Worm (Caenorhabditis elegans) whole organism, late embryonic: ENCODE data around the gene Y73C8C.3.

Source experiments
- C08G9.2 ChIP-seq: sonication (generic microtip); optimal IDR thresholded peaks from 2 replicates; lab custom pipeline; 2016; ENCODE audit warnings: mild to moderate bottlenecking, missing genetic modification characterization, moderate library complexity, missing compliant biosample characterization
- F13H6.1 ChIP-seq: sonication (generic microtip); optimal IDR thresholded peaks from 2 replicates; lab custom pipeline; 2016; ENCODE audit warnings: missing genetic modification characterization, missing compliant biosample characterization
- K02D7.2 ChIP-seq: sonication (generic microtip); optimal IDR thresholded peaks from 2 replicates; lab custom pipeline; 2017; ENCODE audit warnings: mild to moderate bottlenecking, missing genetic modification characterization, missing compliant biosample characterization
- Y22D7AL.16 ChIP-seq: sonication (generic microtip); optimal IDR thresholded peaks from 2 replicates; lab custom pipeline; 2016; ENCODE audit warnings: missing genetic modification characterization, missing compliant biosample characterization
- ahr-1 ChIP-seq: sonication (generic microtip); optimal IDR thresholded peaks from 2 replicates; lab custom pipeline; 2016; ENCODE audit warnings: missing genetic modification characterization, missing compliant biosample characterization
- ama-1 ChIP-seq: fragments of 150-350 bp; optimal IDR thresholded peaks from 2 replicates; lab custom pipeline; 2014
- ceh-14 ChIP-seq: sonication (generic microtip); optimal IDR thresholded peaks from 2 replicates; lab custom pipeline; 2016; ENCODE audit warnings: missing genotype, missing genetic modification characterization, missing compliant biosample characterization
- ceh-18 ChIP-seq: sonication (generic microtip); optimal IDR thresholded peaks from 2 replicates; lab custom pipeline; 2016; ENCODE audit warnings: missing genetic modification characterization, missing compliant biosample characterization
- ceh-24 ChIP-seq: sonication (generic microtip); optimal IDR thresholded peaks from 2 replicates; lab custom pipeline; 2016; ENCODE audit warnings: mild to moderate bottlenecking, missing genetic modification characterization, missing compliant biosample characterization
- ceh-34 ChIP-seq: sonication (generic microtip); optimal IDR thresholded peaks from 2 replicates; lab custom pipeline; 2016; ENCODE audit warnings: mild to moderate bottlenecking, missing genetic modification characterization, missing compliant biosample characterization
- ceh-48 ChIP-seq: sonication (generic microtip); optimal IDR thresholded peaks from 2 replicates; lab custom pipeline; 2016; ENCODE audit warnings: missing genetic modification characterization, inconsistent platforms, missing compliant biosample characterization
- ceh-9 ChIP-seq: sonication (generic microtip); optimal IDR thresholded peaks from 2 replicates; lab custom pipeline; 2016; ENCODE audit warnings: mild to moderate bottlenecking, missing genetic modification characterization, inconsistent platforms, missing compliant biosample characterization
- che-1 ChIP-seq: sonication (generic microtip); optimal IDR thresholded peaks from 2 replicates; lab custom pipeline; 2016; ENCODE audit warnings: mild to moderate bottlenecking, missing genetic modification characterization, missing compliant biosample characterization
- dmd-4 ChIP-seq: sonication (generic microtip); optimal IDR thresholded peaks from 2 replicates; lab custom pipeline; 2016; ENCODE audit warnings: borderline replicate concordance, missing genetic modification characterization, missing compliant biosample characterization
- dve-1 ChIP-seq: sonication (generic microtip); optimal IDR thresholded peaks from 2 replicates; lab custom pipeline; 2017; ENCODE audit warnings: antibody characterized with exemption, mild to moderate bottlenecking, missing genetic modification characterization, missing compliant biosample characterization
- eyg-1 ChIP-seq: sonication (generic microtip); optimal IDR thresholded peaks from 2 replicates; lab custom pipeline; 2016; ENCODE audit warnings: missing genotype, missing genetic modification characterization, missing compliant biosample characterization
- fax-1 ChIP-seq: sonication (generic microtip); optimal IDR thresholded peaks from 2 replicates; lab custom pipeline; 2016; ENCODE audit warnings: missing genotype, missing genetic modification characterization, missing compliant biosample characterization
- fkh-10 ChIP-seq: fragments of 150-350 bp; optimal IDR thresholded peaks from 2 replicates; lab custom pipeline; 2014; ENCODE audit warnings: missing biosample characterization, missing genetic modification reagents, missing genetic modification characterization
- fkh-6 ChIP-seq: sonication (generic microtip); optimal IDR thresholded peaks from 2 replicates; lab custom pipeline; 2016; ENCODE audit warnings: missing genetic modification characterization, missing compliant biosample characterization
- gmeb-2 ChIP-seq: sonication (generic microtip); optimal IDR thresholded peaks from 2 replicates; lab custom pipeline; 2016; ENCODE audit warnings: missing genetic modification characterization, inconsistent platforms, missing compliant biosample characterization
- lin-11 ChIP-seq: fragments of 200-800 bp; sonication (Bioruptor generic); optimal IDR thresholded peaks from 2 replicates; lab custom pipeline; 2018; ENCODE audit warnings: mild to moderate bottlenecking, missing genetic modification characterization, missing compliant biosample characterization
- madf-2 ChIP-seq: sonication (generic microtip); optimal IDR thresholded peaks from 2 replicates; lab custom pipeline; 2017; ENCODE audit warnings: missing genetic modification characterization, missing compliant biosample characterization
- mec-3 ChIP-seq: sonication (generic microtip); optimal IDR thresholded peaks from 2 replicates; lab custom pipeline; 2016; ENCODE audit warnings: borderline replicate concordance, missing genetic modification characterization, missing compliant biosample characterization
- nfya-1 ChIP-seq: sonication (generic microtip); optimal IDR thresholded peaks from 2 replicates; lab custom pipeline; 2017; ENCODE audit warnings: missing genetic modification characterization, mild to moderate bottlenecking, missing compliant biosample characterization, antibody characterized with exemption, moderate library complexity
- nhr-11 ChIP-seq: fragments of 150-350 bp; optimal IDR thresholded peaks from 2 replicates; lab custom pipeline; 2014; ENCODE audit warnings: missing biosample characterization, missing genetic modification characterization
- nhr-232 ChIP-seq: sonication (generic microtip); optimal IDR thresholded peaks from 2 replicates; lab custom pipeline; 2016; ENCODE audit warnings: missing genetic modification characterization, missing compliant biosample characterization
- npax-4 ChIP-seq: sonication (generic microtip); optimal IDR thresholded peaks from 2 replicates; lab custom pipeline; 2016; ENCODE audit warnings: missing genetic modification characterization, missing compliant biosample characterization
- odd-2 ChIP-seq: sonication (generic microtip); optimal IDR thresholded peaks from 2 replicates; lab custom pipeline; 2017; ENCODE audit warnings: antibody characterized with exemption, mild to moderate bottlenecking, missing genetic modification characterization, missing compliant biosample characterization
- pag-3 ChIP-seq: sonication (generic microtip); optimal IDR thresholded peaks from 2 replicates; lab custom pipeline; 2016; ENCODE audit warnings: missing compliant biosample characterization, missing genetic modification characterization, borderline replicate concordance
- pat-9 ChIP-seq: fragments of 200-800 bp; sonication (Bioruptor generic); optimal IDR thresholded peaks from 2 replicates; lab custom pipeline; 2018; ENCODE audit warnings: mild to moderate bottlenecking, missing genetic modification characterization, moderate library complexity, missing compliant biosample characterization
- pha-2 ChIP-seq: sonication (generic microtip); optimal IDR thresholded peaks from 2 replicates; lab custom pipeline; 2017; ENCODE audit warnings: mild to moderate bottlenecking, missing genetic modification characterization, missing compliant biosample characterization
- pqm-1 ChIP-seq: sonication (generic microtip); optimal IDR thresholded peaks from 2 replicates; lab custom pipeline; 2016; ENCODE audit warnings: missing genetic modification characterization, missing compliant biosample characterization
- pros-1 ChIP-seq: fragments of 150-350 bp; optimal IDR thresholded peaks from 2 replicates; lab custom pipeline; 2014; ENCODE audit warnings: missing biosample characterization, missing genetic modification reagents, missing genetic modification characterization
- rnt-1 ChIP-seq: sonication (generic microtip); optimal IDR thresholded peaks from 2 replicates; lab custom pipeline; 2016; ENCODE audit warnings: missing genetic modification characterization, missing compliant biosample characterization
- sdc-2 ChIP-seq: sonication (generic microtip); optimal IDR thresholded peaks from 2 replicates; lab custom pipeline; 2016; ENCODE audit warnings: missing genotype, missing genetic modification characterization, missing compliant biosample characterization
- sox-2 ChIP-seq: fragments of 200-800 bp; sonication (Bioruptor generic); IDR thresholded peaks from 2 replicates; pipeline ENCODE4 v1.3.6; 2022; ENCODE audit warnings: missing genetic modification reagents, missing genetic modification characterization, missing compliant biosample characterization
- sox-4 ChIP-seq: sonication (generic microtip); optimal IDR thresholded peaks from 2 replicates; lab custom pipeline; 2017; ENCODE audit warnings: mild to moderate bottlenecking, missing genetic modification characterization, inconsistent platforms, missing compliant biosample characterization
- tbx-2 ChIP-seq: sonication (generic microtip); optimal IDR thresholded peaks from 2 replicates; lab custom pipeline; 2016; ENCODE audit warnings: missing genetic modification characterization, missing compliant biosample characterization
- unc-3 ChIP-seq, 2 experiments: fragments of 200-800 bp in 1 of 2; sonication (Bioruptor generic) in 1 of 2; sonication (generic microtip) in 1 of 2; conservative IDR thresholded peaks in 1 of 2; optimal IDR thresholded peaks in 1 of 2; 2 replicates each; pipeline versions ENCODE4 v1.3.6 to Lab custom; 2016 to 2022; ENCODE audit warnings: missing compliant biosample characterization in 2 of 2, missing genetic modification characterization in 2 of 2, missing genetic modification reagents in 1 of 2
- unc-42 ChIP-seq: sonication (generic microtip); optimal IDR thresholded peaks from 2 replicates; lab custom pipeline; 2016; ENCODE audit warnings: missing genotype, missing genetic modification characterization, missing compliant biosample characterization
- unc-55 ChIP-seq: sonication (generic microtip); optimal IDR thresholded peaks from 2 replicates; lab custom pipeline; 2017; ENCODE audit warnings: missing biosample characterization, missing genetic modification reagents, missing genetic modification characterization
- zip-5 ChIP-seq: sonication (generic microtip); optimal IDR thresholded peaks from 2 replicates; lab custom pipeline; 2016; ENCODE audit warnings: missing genetic modification characterization, missing compliant biosample characterization

Y73C8C.3 gene

ce11 chrV:3080792-3081191 is 34.3 kb upstream of the Y73C8C.3 start, which contains the start of gene srt-5:
Gene srt-5, minus strand, starts transcription at chrV:3080892.
- no peak for TF ChIP-seq ceh-34 (tag; lab: Kevin White, UChicago)
- TF ChIP-seq pros-1 (tag; lab: Kevin White, UChicago), result no peak
- TF ChIP-seq ceh-9 (tag; lab: Kevin White, UChicago), result no peak
- no peak for TF ChIP-seq unc-3 (GFP tag; conservative IDR thresholded peaks at IDR 0.05; lab: Robert Waterston, UW)
- TF ChIP-seq unc-3 (tag; optimal IDR thresholded peaks at IDR 0.05; lab: Kevin White, UChicago), result no peak
- no peak for TF ChIP-seq ahr-1
- TF ChIP-seq F13H6.1, result no peak

DNA sequence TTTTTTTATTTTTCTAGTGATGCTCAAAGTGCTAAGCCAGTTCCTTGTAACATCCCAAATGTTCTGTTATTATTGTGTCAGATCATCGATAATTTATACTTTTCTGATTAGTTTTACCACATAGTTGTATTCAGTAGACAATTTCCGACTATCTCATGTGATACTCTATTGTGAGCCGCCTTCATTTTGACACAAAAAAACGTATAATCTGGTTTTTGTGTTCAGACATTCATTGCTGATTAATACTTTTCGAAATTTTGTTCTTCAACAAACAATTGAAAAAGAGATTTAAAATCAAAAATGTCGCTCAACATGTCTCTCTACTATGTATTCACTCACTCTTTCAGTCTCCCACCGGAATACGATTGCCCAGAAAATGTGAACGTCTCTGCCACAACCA is 33.6 kb upstream of the Y73C8C.3 start, which contains the start of gene srt-7:
TSS of gene srt-7 (plus strand) at position 301 of the 400 bp plus-strand sequence.
- TF ChIP-seq gmeb-2 (no peak), sdc-2 (tag; lab: Kevin White, UChicago) (no peak), che-1 (no peak), dve-1 (tag; lab: Kevin White, UChicago) (no peak), madf-2 (no peak), fkh-10 (GFP tag; lab: Kevin White, UChicago) (no peak), zip-5 (tag; lab: Kevin White, UChicago) (no peak), eyg-1 (tag; lab: Kevin White, UChicago) (no peak), lin-11 (tag; lab: Kevin White, UChicago) (no peak), npax-4 (tag; lab: Kevin White, UChicago) (no peak), ceh-14 (tag; lab: Kevin White, UChicago) (no peak), ceh-18 (no peak), ama-1 (lab: Kevin White, UChicago) (no peak), ceh-48 (tag; lab: Kevin White, UChicago) (no peak), pha-2 (tag; lab: Kevin White, UChicago) (no peak), nhr-232 (tag; lab: Kevin White, UChicago) (no peak), fkh-6 (tag; lab: Kevin White, UChicago) (no peak)

DNA sequence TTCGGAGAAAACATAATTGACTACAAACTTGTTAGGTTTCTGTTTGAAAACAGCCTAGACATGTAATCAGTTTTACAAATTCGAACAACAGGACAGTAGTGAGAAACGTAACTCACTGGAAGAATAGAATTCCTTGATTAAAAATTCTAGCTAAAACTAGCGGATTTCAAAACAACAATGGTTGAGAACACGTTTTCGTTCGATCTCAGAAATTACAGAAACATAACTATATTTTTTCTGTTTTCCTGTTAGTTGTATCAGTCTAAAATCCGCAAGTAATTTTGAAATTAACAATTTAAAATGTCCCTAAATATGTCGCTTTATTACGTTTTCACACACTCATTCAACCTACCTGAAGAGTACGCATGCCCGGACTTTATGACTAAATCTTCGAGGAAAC is 28.8 kb upstream of the Y73C8C.3 start, which contains the start of gene srt-8:
TSS of gene srt-8 (plus strand) at position 301 of the 400 bp plus-strand sequence.
- no peak for TF ChIP-seq ceh-34 (tag; lab: Kevin White, UChicago)
- no peak for TF ChIP-seq pag-3 (tag; lab: Kevin White, UChicago)
- TF ChIP-seq mec-3 (tag; lab: Kevin White, UChicago), result no peak

DNA sequence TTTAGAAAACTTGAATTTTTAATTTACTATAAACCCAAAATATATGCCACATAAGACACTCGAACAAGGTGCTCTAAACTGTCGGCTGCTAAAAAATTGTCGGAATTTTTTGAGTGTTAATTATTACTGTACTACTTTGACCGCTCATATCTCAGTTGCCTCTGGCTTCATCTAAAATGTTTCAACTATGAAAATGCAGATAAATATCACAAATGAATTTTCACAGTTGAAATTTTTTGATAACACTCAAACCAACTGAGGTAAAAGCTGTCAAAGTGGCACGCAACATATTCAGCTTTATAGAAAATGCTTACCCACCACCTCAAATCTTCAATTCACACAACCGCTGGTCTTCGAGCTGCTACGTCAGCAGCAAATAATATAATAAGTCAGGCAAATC is 26.3 kb upstream of the Y73C8C.3 start, which contains the start of gene acs-21:
TSS of gene acs-21 (plus strand) at position 301 of the 400 bp plus-strand sequence.
- TF ChIP-seq K02D7.2 (tag; lab: Kevin White, UChicago), result no peak
- no peak for TF ChIP-seq odd-2
- TF ChIP-seq sdc-2 (tag; lab: Kevin White, UChicago), result no peak
- no peak for TF ChIP-seq madf-2
- TF ChIP-seq fax-1 (tag; lab: Kevin White, UChicago), result no peak
- TF ChIP-seq unc-42 (tag; lab: Kevin White, UChicago), result no peak
- no peak for TF ChIP-seq unc-55 (GFP tag; lab: Kevin White, UChicago)
- TF ChIP-seq dmd-4, result no peak

ce11 chrV:3094351-3094750 is 20.7 kb upstream of the Y73C8C.3 start, which contains the start of gene cyp-33C9:
Gene cyp-33C9, minus strand, starts transcription at chrV:3094561.
- TF ChIP-seq pag-3 (tag; lab: Kevin White, UChicago) (no peak), K02D7.2 (tag; lab: Kevin White, UChicago) (no peak), ceh-18 (no peak), nfya-1 (no peak), sox-2 (GFP tag; lab: Robert Waterston, UW) (no peak), Y22D7AL.16 (no peak), nhr-11 (tag; lab: Kevin White, UChicago) (no peak), gmeb-2 (no peak), tbx-2 (tag; lab: Kevin White, UChicago) (no peak), C08G9.2 (no peak), pat-9 (no peak), ceh-24 (tag; lab: Kevin White, UChicago) (no peak), che-1 (no peak), ama-1 (lab: Kevin White, UChicago) (no peak), rnt-1 (tag; lab: Kevin White, UChicago) (no peak), fax-1 (tag; lab: Kevin White, UChicago) (no peak), pqm-1 (tag; lab: Kevin White, UChicago) (no peak), sox-4 (tag; lab: Kevin White, UChicago) (no peak)
